Worm (Caenorhabditis elegans) whole organism, young adult: ENCODE results near the gene rde-12.
A peak's percentile ranks its signal among the peaks of the same experiment; 100 is the strongest.

Experiments
- C06A6.2 ChIP-seq: fragments of 200-800 bp; sonication (Bioruptor generic); conservative IDR thresholded peaks from 2 replicates; pipeline ENCODE4 v1.3.6; 2022; ENCODE audit warnings: missing genetic modification characterization, missing compliant biosample characterization
- F22D6.2 ChIP-seq: sonication (generic microtip); optimal IDR thresholded peaks from 2 replicates; lab custom pipeline; 2016; ENCODE audit warnings: mild to moderate bottlenecking, missing genetic modification characterization, missing compliant biosample characterization
- F39B2.1 ChIP-seq: fragments of 200-800 bp; sonication (Bioruptor generic); IDR thresholded peaks from 2 replicates; pipeline ENCODE4 v1.3.6; 2022; ENCODE audit warnings: missing genetic modification reagents, missing genetic modification characterization, missing compliant biosample characterization
- K12H6.12 ChIP-seq: fragments of 200-800 bp; sonication (Bioruptor generic); optimal IDR thresholded peaks from 2 replicates; lab custom pipeline; 2018; ENCODE audit warnings: mild to moderate bottlenecking, missing genetic modification characterization, missing compliant biosample characterization
- Y53F4B.3 ChIP-seq: fragments of 200-800 bp; sonication (Bioruptor generic); IDR thresholded peaks from 2 replicates; pipeline ENCODE4 v1.3.6; 2022; ENCODE audit warnings: missing genetic modification reagents, missing genetic modification characterization, missing compliant biosample characterization
- Y95B8A.8 ChIP-seq: fragments of 200-800 bp; sonication (Bioruptor generic); IDR thresholded peaks from 2 replicates; pipeline ENCODE4 v1.3.6; 2022; ENCODE audit warnings: missing genetic modification reagents, missing genetic modification characterization, missing compliant biosample characterization
- ZK185.1 ChIP-seq: sonication (generic microtip); optimal IDR thresholded peaks from 2 replicates; lab custom pipeline; 2016; ENCODE audit warnings: mild to moderate bottlenecking, missing genetic modification characterization, missing compliant biosample characterization; ENCODE audit not compliant: poor library complexity, severe bottlenecking
- akir-1 ChIP-seq: fragments of 200-800 bp; sonication (Bioruptor generic); optimal IDR thresholded peaks from 2 replicates; lab custom pipeline; 2018; ENCODE audit warnings: mild to moderate bottlenecking, missing genetic modification characterization, moderate library complexity, missing compliant biosample characterization
- bed-2 ChIP-seq: fragments of 200-800 bp; sonication (Bioruptor generic); IDR thresholded peaks from 2 replicates; pipeline ENCODE4 v1.3.6; 2022; ENCODE audit warnings: missing genetic modification reagents, missing genetic modification characterization, missing compliant biosample characterization
- ccch-3 ChIP-seq: fragments of 200-800 bp; sonication (Bioruptor generic); optimal IDR thresholded peaks from 2 replicates; lab custom pipeline; 2018; ENCODE audit warnings: mild to moderate bottlenecking, missing genetic modification characterization, missing compliant biosample characterization
- cebp-1 ChIP-seq, 2 experiments: fragments of 200-800 bp in 1 of 2; sonication (Bioruptor generic) in 1 of 2; sonication (generic microtip) in 1 of 2; IDR thresholded peaks in 1 of 2; optimal IDR thresholded peaks in 1 of 2; 2 replicates each; pipeline versions ENCODE4 v1.3.6 to Lab custom; 2017 to 2022; ENCODE audit warnings: missing compliant biosample characterization in 2 of 2, missing genetic modification characterization in 2 of 2, mild to moderate bottlenecking in 1 of 2, missing genetic modification reagents in 1 of 2, moderate library complexity in 1 of 2
- cebp-2 ChIP-seq: fragments of 200-800 bp; sonication (Bioruptor generic); IDR thresholded peaks from 2 replicates; pipeline ENCODE4 v1.3.6; 2022; ENCODE audit warnings: missing genetic modification characterization, missing compliant biosample characterization
- ceh-79 ChIP-seq: sonication (generic microtip); optimal IDR thresholded peaks from 2 replicates; lab custom pipeline; 2017; ENCODE audit warnings: mild to moderate bottlenecking, missing genetic modification characterization, missing compliant biosample characterization
- chd-7 ChIP-seq: sonication (generic microtip); optimal IDR thresholded peaks from 2 replicates; lab custom pipeline; 2016; ENCODE audit warnings: mild to moderate bottlenecking, missing genetic modification characterization, moderate library complexity, missing compliant biosample characterization
- ekl-4 ChIP-seq: fragments of 200-800 bp; sonication (Bioruptor generic); IDR thresholded peaks from 2 replicates; pipeline ENCODE4 v1.3.6; 2022; ENCODE audit warnings: missing genetic modification reagents, missing genetic modification characterization, missing compliant biosample characterization
- ets-4 ChIP-seq: fragments of 200-800 bp; sonication (Bioruptor generic); optimal IDR thresholded peaks from 2 replicates; lab custom pipeline; 2018; ENCODE audit warnings: mild to moderate bottlenecking, missing genetic modification characterization, missing compliant biosample characterization
- hlh-26 ChIP-seq: fragments of 200-800 bp; sonication (Bioruptor generic); conservative IDR thresholded peaks from 2 replicates; pipeline ENCODE4 v1.3.6; 2022; ENCODE audit warnings: missing genetic modification reagents, missing genetic modification characterization, missing compliant biosample characterization
- hmg-1.2 ChIP-seq: fragments of 200-800 bp; sonication (Bioruptor generic); IDR thresholded peaks from 2 replicates; pipeline ENCODE4 v1.3.6; 2022; ENCODE audit warnings: missing genetic modification reagents, missing genetic modification characterization, missing compliant biosample characterization
- hsf-1 ChIP-seq: fragments of 200-800 bp; sonication (Bioruptor generic); IDR thresholded peaks from 2 replicates; pipeline ENCODE4 v1.3.6; 2022; ENCODE audit warnings: missing genetic modification reagents, missing genetic modification characterization, missing compliant biosample characterization
- let-607 ChIP-seq, 2 experiments: fragments of 200-800 bp in 1 of 2; sonication (Bioruptor generic) in 1 of 2; sonication (generic microtip) in 1 of 2; optimal IDR thresholded peaks; 2 replicates each; lab custom pipeline; 2016 to 2018; ENCODE audit warnings: mild to moderate bottlenecking in 2 of 2, missing compliant biosample characterization in 2 of 2, missing genetic modification characterization in 2 of 2, moderate library complexity in 2 of 2, missing genotype in 1 of 2
- lin-26 ChIP-seq: fragments of 200-800 bp; sonication (Bioruptor generic); IDR thresholded peaks from 2 replicates; pipeline ENCODE4 v1.3.6; 2022; ENCODE audit warnings: missing genetic modification reagents, missing genetic modification characterization, missing compliant biosample characterization
- lsy-27 ChIP-seq: sonication (generic microtip); optimal IDR thresholded peaks from 2 replicates; lab custom pipeline; 2017; ENCODE audit warnings: missing genetic modification characterization, mild to moderate bottlenecking, missing compliant biosample characterization, antibody characterized with exemption, missing genotype, borderline replicate concordance; ENCODE audit not compliant: insufficient read depth
- madf-8 ChIP-seq: fragments of 200-800 bp; sonication (Bioruptor generic); conservative IDR thresholded peaks from 2 replicates; pipeline ENCODE4 v1.3.6; 2022; ENCODE audit warnings: missing genetic modification reagents, missing genetic modification characterization, missing compliant biosample characterization
- mel-28 ChIP-seq: sonication (generic microtip); optimal IDR thresholded peaks from 2 replicates; lab custom pipeline; 2016; ENCODE audit warnings: borderline replicate concordance, mild to moderate bottlenecking, missing genetic modification characterization, missing compliant biosample characterization
- mes-4 ChIP-seq: sonication (generic microtip); optimal IDR thresholded peaks from 2 replicates; lab custom pipeline; 2016; ENCODE audit warnings: missing genotype, missing genetic modification characterization, missing compliant biosample characterization
- nfya-1 ChIP-seq: sonication (generic microtip); optimal IDR thresholded peaks from 2 replicates; lab custom pipeline; 2017; ENCODE audit warnings: antibody characterized with exemption, missing compliant biosample characterization, missing genetic modification characterization, borderline replicate concordance; ENCODE audit not compliant: insufficient read depth
- nfya-2 ChIP-seq: fragments of 200-800 bp; sonication (Bioruptor generic); IDR thresholded peaks from 2 replicates; pipeline ENCODE4 v1.3.6; 2022; ENCODE audit warnings: missing genetic modification reagents, missing genetic modification characterization, missing compliant biosample characterization
- nfyb-1 ChIP-seq: fragments of 200-800 bp; sonication (Bioruptor generic); IDR thresholded peaks from 2 replicates; pipeline ENCODE4 v1.3.6; 2022; ENCODE audit warnings: missing genetic modification reagents, missing genetic modification characterization, missing compliant biosample characterization
- nhr-27 ChIP-seq: fragments of 200-800 bp; sonication (Bioruptor generic); optimal IDR thresholded peaks from 2 replicates; lab custom pipeline; 2018; ENCODE audit warnings: mild to moderate bottlenecking, missing genetic modification characterization, moderate library complexity, missing compliant biosample characterization
- nhr-80 ChIP-seq: sonication (generic microtip); optimal IDR thresholded peaks from 2 replicates; lab custom pipeline; 2016; ENCODE audit warnings: missing genetic modification characterization, missing compliant biosample characterization
- nhr-90 ChIP-seq: sonication (generic microtip); optimal IDR thresholded peaks from 2 replicates; lab custom pipeline; 2016; ENCODE audit warnings: missing genotype, mild to moderate bottlenecking, missing genetic modification characterization, missing compliant biosample characterization
- pbrm-1 ChIP-seq: fragments of 200-800 bp; sonication (Bioruptor generic); IDR thresholded peaks from 2 replicates; pipeline ENCODE4 v1.3.6; 2022; ENCODE audit warnings: missing genetic modification reagents, missing genetic modification characterization, missing compliant biosample characterization
- repo-1 ChIP-seq: sonication (generic microtip); optimal IDR thresholded peaks from 2 replicates; lab custom pipeline; 2017; ENCODE audit warnings: mild to moderate bottlenecking, missing genetic modification characterization, missing compliant biosample characterization
- snpc-4 ChIP-seq, 5 experiments: fragments of 150-350 bp in 1 of 5; sonication (generic microtip) in 4 of 5; optimal IDR thresholded peaks; 2 replicates each; lab custom pipeline; 2014 to 2018; ENCODE audit warnings: missing genetic modification characterization in 5 of 5, missing biosample characterization in 3 of 5, antibody characterized with exemption in 2 of 5, mild to moderate bottlenecking in 2 of 5, missing compliant biosample characterization in 2 of 5, missing genotype in 2 of 5, moderate library complexity in 2 of 5, missing genetic modification reagents in 1 of 5
- somi-1 ChIP-seq: fragments of 200-800 bp; sonication (Bioruptor generic); optimal IDR thresholded peaks from 2 replicates; lab custom pipeline; 2018; ENCODE audit warnings: mild to moderate bottlenecking, missing genetic modification characterization, missing compliant biosample characterization
- tbp1 ChIP-seq: fragments of 200-800 bp; sonication (Bioruptor generic); optimal IDR thresholded peaks from 2 replicates; lab custom pipeline; 2018; ENCODE audit warnings: mild to moderate bottlenecking, missing genetic modification characterization, missing compliant biosample characterization
- zim-3 ChIP-seq: sonication (generic microtip); optimal IDR thresholded peaks from 2 replicates; lab custom pipeline; 2017; ENCODE audit warnings: mild to moderate bottlenecking, missing genetic modification characterization, moderate library complexity, missing compliant biosample characterization
- ztf-18 ChIP-seq: sonication (generic microtip); optimal IDR thresholded peaks from 2 replicates; lab custom pipeline; 2016; ENCODE audit warnings: missing genotype, mild to moderate bottlenecking, missing genetic modification characterization, missing compliant biosample characterization
- ztf-26 ChIP-seq: sonication (generic microtip); optimal IDR thresholded peaks from 2 replicates; lab custom pipeline; 2017; ENCODE audit warnings: missing genetic modification characterization, missing compliant biosample characterization
- ztf-28 ChIP-seq: fragments of 200-800 bp; sonication (Bioruptor generic); IDR thresholded peaks from 2 replicates; pipeline ENCODE4 v1.3.6; 2022; ENCODE audit warnings: missing genetic modification reagents, missing genetic modification characterization, missing compliant biosample characterization

Gene rde-12

ce11 chrV:13655202-13655764, 9.9 kb upstream of the rde-12 start (continued):
- TF ChIP-seq ztf-26 (tag; lab: Kevin White, UChicago): peak; percentile 37
- TF ChIP-seq nhr-90 (tag; lab: Kevin White, UChicago): no peak
- no peak for TF ChIP-seq ekl-4 (GFP tag; lab: Robert Waterston, UW)
- TF ChIP-seq cebp-2 (GFP tag; lab: Robert Waterston, UW): 0 out of 2 replicates have a peak, but pooled peaks have one; percentile 7
- no peak for TF ChIP-seq lin-26 (GFP tag; lab: Robert Waterston, UW)
- no peak for TF ChIP-seq F39B2.1 (GFP tag; lab: Robert Waterston, UW)
- TF ChIP-seq Y53F4B.3 (GFP tag; lab: Robert Waterston, UW): no peak
- no peak for TF ChIP-seq ztf-28 (GFP tag; lab: Robert Waterston, UW)
- no peak for TF ChIP-seq ceh-79 (tag; lab: Kevin White, UChicago)
- no peak for TF ChIP-seq madf-8 (GFP tag; lab: Robert Waterston, UW)
- no peak for TF ChIP-seq hsf-1 (GFP tag; lab: Robert Waterston, UW)
- TF ChIP-seq nhr-80 (tag; lab: Kevin White, UChicago): no peak
- TF ChIP-seq nfyb-1 (GFP tag; lab: Robert Waterston, UW): 0 out of 2 replicates have a peak, but pooled peaks have one; percentile 46
- peak; percentile 21 for TF ChIP-seq repo-1 (tag; lab: Kevin White, UChicago)
- no peak for TF ChIP-seq nfya-1
- TF ChIP-seq C06A6.2 (GFP tag; lab: Robert Waterston, UW): no peak

- TF ChIP-seq nhr-80 (tag; lab: Kevin White, UChicago): peak; percentile 96
- peak; percentile 69 for TF ChIP-seq chd-7
- TF ChIP-seq somi-1 (GFP tag; lab: Kevin White, UChicago): peak; percentile 48
- 0 out of 2 replicates have a peak, but pooled peaks have one; percentile 22 for TF ChIP-seq hmg-1.2 (GFP tag; lab: Robert Waterston, UW)
- TF ChIP-seq let-607 (tag; optimal IDR thresholded peaks at IDR 0.05; lab: Kevin White, UChicago): peak in 1 of 2 experiments; percentile 42
- TF ChIP-seq ekl-4 (GFP tag; lab: Robert Waterston, UW): peak; percentile 38; the same call in 1 of the 2 replicates
- peak; percentile 82 for TF ChIP-seq nhr-90 (tag; lab: Kevin White, UChicago)
- peak; percentile 18; the same call in 1 of the 2 replicates for TF ChIP-seq Y95B8A.8 (GFP tag; lab: Robert Waterston, UW)
- no peak for TF ChIP-seq mes-4 (tag; lab: Kevin White, UChicago)
- peak; percentile 33; the same call in 1 of the 2 replicates for TF ChIP-seq cebp-1 (GFP tag; IDR thresholded peaks at IDR 0.05; lab: Robert Waterston, UW)
- peak; percentile 43 for TF ChIP-seq cebp-1 (tag; optimal IDR thresholded peaks at IDR 0.05; lab: Kevin White, UChicago)
- TF ChIP-seq hsf-1 (GFP tag; lab: Robert Waterston, UW): 0 out of 2 replicates have a peak, but pooled peaks have one; percentile 7
- TF ChIP-seq akir-1: peak; percentile 45
- no peak for TF ChIP-seq nhr-27
- peak; percentile 51 for TF ChIP-seq ets-4 (GFP tag; lab: Kevin White, UChicago)
- peak; percentile 21 for TF ChIP-seq ccch-3 (GFP tag; lab: Kevin White, UChicago)
- TF ChIP-seq C06A6.2 (GFP tag; lab: Robert Waterston, UW): peak; percentile 31; the same call in 1 of the 2 replicates
- no peak for TF ChIP-seq K12H6.12 (tag; lab: Kevin White, UChicago)
- peak; percentile 62 for TF ChIP-seq lin-26 (GFP tag; lab: Robert Waterston, UW)
- TF ChIP-seq ztf-18 (tag; lab: Kevin White, UChicago): no peak
- 0 out of 2 replicates have a peak, but pooled peaks have one; percentile 71 for TF ChIP-seq hlh-26
- TF ChIP-seq ZK185.1 (tag; lab: Kevin White, UChicago): peak; percentile 9
- peak; percentile 59 for TF ChIP-seq tbp1
- no peak for TF ChIP-seq mel-28 (tag; lab: Kevin White, UChicago)
- TF ChIP-seq F22D6.2: peak; percentile 56
- no peak for TF ChIP-seq snpc-4 (GFP tag; optimal IDR thresholded peaks at IDR 0.05; lab: Kevin White, UChicago)
- peak in 2 of 4 experiments; percentile 25 to 26 for TF ChIP-seq snpc-4 (tag; optimal IDR thresholded peaks at IDR 0.05; lab: Kevin White, UChicago)
- TF ChIP-seq nfya-2 (GFP tag; lab: Robert Waterston, UW): 0 out of 2 replicates have a peak, but pooled peaks have one; percentile 11
- TF ChIP-seq pbrm-1 (GFP tag; lab: Robert Waterston, UW): 0 out of 2 replicates have a peak, but pooled peaks have one; percentile 24
- no peak for TF ChIP-seq lsy-27 (tag; lab: Kevin White, UChicago)
- no peak for TF ChIP-seq bed-2 (GFP tag; lab: Robert Waterston, UW)
- TF ChIP-seq zim-3: no peak
Measured at ce11 chrV:13656346-13657254, 8.6 kb upstream of the rde-12 start.
